Worm (Caenorhabditis elegans): ENCODE data around the gene ZK757.2.

Gene ZK757.2

ce11 chrIII:9908769-9909168 is 30.0 kb upstream of the ZK757.2 start:
- TF ChIP-seq dmd-4 (tag; optimal IDR thresholded peaks at IDR 0.05; ENCODE audit: borderline replicate concordance) (no peak), unc-86 (tag; optimal IDR thresholded peaks at IDR 0.05) (no peak), hlh-6 (tag; optimal IDR thresholded peaks at IDR 0.05) (no peak), pat-9 (tag; optimal IDR thresholded peaks at IDR 0.05) (no peak), nhr-11 (tag; optimal IDR thresholded peaks at IDR 0.05) (no peak)

ce11 chrIII:9907574-9907973 is 28.8 kb upstream of the ZK757.2 start:
- TF ChIP-seq ceh-24 (tag; optimal IDR thresholded peaks at IDR 0.05) (no peak), unc-42 (tag; optimal IDR thresholded peaks at IDR 0.05) (no peak), gmeb-2 (tag; optimal IDR thresholded peaks at IDR 0.05) (no peak)

ce11 chrIII:9905307-9905706 is 26.6 kb upstream of the ZK757.2 start:
- TF ChIP-seq ceh-24 (tag; optimal IDR thresholded peaks at IDR 0.05), result no peak
- TF ChIP-seq ceh-18 (tag; optimal IDR thresholded peaks at IDR 0.05), result peak; percentile 23
- TF ChIP-seq unc-42 (tag; optimal IDR thresholded peaks at IDR 0.05), result peak; percentile 85
- TF ChIP-seq ama-1 (optimal IDR thresholded peaks at IDR 0.05), result no peak
- TF ChIP-seq ref-2 (tag; optimal IDR thresholded peaks at IDR 0.05), result no peak
- TF ChIP-seq pros-1 (tag; optimal IDR thresholded peaks at IDR 0.05), result no peak
- TF ChIP-seq tbx-7 (tag; optimal IDR thresholded peaks at IDR 0.05), result no peak
- TF ChIP-seq C08G9.2 (tag; optimal IDR thresholded peaks at IDR 0.05), result peak; percentile 10
- TF ChIP-seq fkh-10 (GFP tag; optimal IDR thresholded peaks at IDR 0.05), result no peak
- TF ChIP-seq ceh-45 (GFP tag; IDR thresholded peaks at IDR 0.05), result no peak
- no peak for TF ChIP-seq dmd-4 (tag; optimal IDR thresholded peaks at IDR 0.05; ENCODE audit: borderline replicate concordance)
- TF ChIP-seq hlh-8 (tag; optimal IDR thresholded peaks at IDR 0.05), result no peak
- TF ChIP-seq odd-2 (tag; optimal IDR thresholded peaks at IDR 0.05), result no peak
- no peak for TF ChIP-seq hlh-15 (tag; optimal IDR thresholded peaks at IDR 0.05)
- TF ChIP-seq ahr-1 (tag; optimal IDR thresholded peaks at IDR 0.05), result no peak
- TF ChIP-seq pag-3 (tag; optimal IDR thresholded peaks at IDR 0.05; ENCODE audit: borderline replicate concordance), result no peak

- no peak for TF ChIP-seq pat-9 (tag; optimal IDR thresholded peaks at IDR 0.05)
- TF ChIP-seq ceh-19 (GFP tag; optimal IDR thresholded peaks at IDR 0.05), result no peak
- no peak for TF ChIP-seq unc-86 (tag; optimal IDR thresholded peaks at IDR 0.05)
- TF ChIP-seq nfya-1 (tag; optimal IDR thresholded peaks at IDR 0.05), result no peak
- TF ChIP-seq hlh-30 (tag; optimal IDR thresholded peaks at IDR 0.05; ENCODE audit: insufficient read depth), result no peak
- TF ChIP-seq ahr-1 (tag; optimal IDR thresholded peaks at IDR 0.05), result no peak
- TF ChIP-seq tbx-2 (tag; optimal IDR thresholded peaks at IDR 0.05), result no peak
- no peak for TF ChIP-seq ttx-3 (tag; optimal IDR thresholded peaks at IDR 0.05)
- no peak for TF ChIP-seq ets-4 (tag; optimal IDR thresholded peaks at IDR 0.05)
- TF ChIP-seq zip-5 (tag; optimal IDR thresholded peaks at IDR 0.05), result no peak
- TF ChIP-seq ceh-48 (tag; optimal IDR thresholded peaks at IDR 0.05), result no peak
- TF ChIP-seq K09A11.1 (tag; optimal IDR thresholded peaks at IDR 0.05; ENCODE audit: insufficient read depth), result no peak
- TF ChIP-seq dmd-4 (tag; optimal IDR thresholded peaks at IDR 0.05; ENCODE audit: borderline replicate concordance), result no peak
Measured at ce11 chrIII:9903694-9904292, 25.1 kb upstream of the ZK757.2 start.

ce11 chrIII:9899720-9900119 is 21.0 kb upstream of the ZK757.2 start:
- TF ChIP-seq tbx-2 (tag; optimal IDR thresholded peaks at IDR 0.05) (no peak), pqm-1 (tag; optimal IDR thresholded peaks at IDR 0.05) (no peak), K09A11.1 (tag; optimal IDR thresholded peaks at IDR 0.05; ENCODE audit: insufficient read depth) (no peak), odd-2 (tag; optimal IDR thresholded peaks at IDR 0.05) (no peak), hlh-30 (tag; optimal IDR thresholded peaks at IDR 0.05; ENCODE audit: insufficient read depth) (no peak), hlh-15 (tag; optimal IDR thresholded peaks at IDR 0.05) (no peak), ceh-19 (GFP tag; optimal IDR thresholded peaks at IDR 0.05) (no peak)

- TF ChIP-seq tbx-7 (tag; optimal IDR thresholded peaks at IDR 0.05), result no peak
- no peak for TF ChIP-seq ztf-16 (tag; optimal IDR thresholded peaks at IDR 0.05)
- no peak for TF ChIP-seq dve-1 (tag; optimal IDR thresholded peaks at IDR 0.05)
- TF ChIP-seq odd-2 (tag; optimal IDR thresholded peaks at IDR 0.05), result no peak
Measured at ce11 chrIII:9892855-9893254, 14.1 kb upstream of the ZK757.2 start, which contains the start of gene mam-7. mam-7 (plus strand) TSS chrIII:9893155.

Data from whole organism, late embryonic.